Worm (Caenorhabditis elegans) whole organism, midembryonic: ENCODE results near the gene snr-6.

ENCODE experiments used
- T22C8.4 ChIP-seq: fragments of 200-800 bp; sonication (Bioruptor generic); IDR thresholded peaks from 2 replicates; pipeline ENCODE4 v1.3.6; 2022; ENCODE audit warnings: missing genetic modification characterization, missing compliant biosample characterization
- cog-1 ChIP-seq: sonication (generic microtip); optimal IDR thresholded peaks from 2 replicates; lab custom pipeline; 2016; ENCODE audit warnings: missing genetic modification characterization, missing compliant biosample characterization
- flt-1 ChIP-seq: fragments of 200-800 bp; sonication (Bioruptor generic); IDR thresholded peaks from 2 replicates; pipeline ENCODE4 v1.3.6; 2022; ENCODE audit warnings: missing genetic modification characterization, missing compliant biosample characterization
- klf-2 ChIP-seq: fragments of 200-800 bp; sonication (Bioruptor generic); conservative IDR thresholded peaks from 2 replicates; pipeline ENCODE4 v1.3.6; 2022; ENCODE audit warnings: missing genetic modification reagents, missing genetic modification characterization, missing compliant biosample characterization
- med-1 ChIP-seq: sonication (generic microtip); optimal IDR thresholded peaks from 2 replicates; lab custom pipeline; 2017; ENCODE audit warnings: missing genetic modification characterization, mild to moderate bottlenecking, missing compliant biosample characterization, antibody characterized with exemption, missing genetic modification reagents; ENCODE audit not compliant: insufficient read depth
- ref-1 ChIP-seq: fragments of 200-800 bp; sonication (Bioruptor generic); conservative IDR thresholded peaks from 2 replicates; pipeline ENCODE4 v1.3.6; 2022; ENCODE audit warnings: missing genetic modification reagents, missing genetic modification characterization, missing compliant biosample characterization
- tab-1 ChIP-seq: fragments of 200-800 bp; sonication (Bioruptor generic); IDR thresholded peaks from 2 replicates; pipeline ENCODE4 v1.3.6; 2022; ENCODE audit warnings: missing genetic modification characterization, missing compliant biosample characterization
- ztf-23 ChIP-seq: fragments of 200-800 bp; sonication (Bioruptor generic); IDR thresholded peaks from 2 replicates; pipeline ENCODE4 v1.3.6; 2022; ENCODE audit warnings: missing genetic modification reagents, missing genetic modification characterization, missing compliant biosample characterization
- ztf-29 ChIP-seq: fragments of 200-800 bp; sonication (Bioruptor generic); IDR thresholded peaks from 2 replicates; pipeline ENCODE4 v1.3.6; 2022; ENCODE audit warnings: missing genetic modification reagents, missing genetic modification characterization, missing compliant biosample characterization

The snr-6 gene

ce11 chrIII:12430209-12430608, 780 bp upstream of the snr-6 start, which contains the start of gene Y49E10.16:
Gene Y49E10.16, plus strand, starts transcription at chrIII:12430509.
- no peak for TF ChIP-seq klf-2 (GFP tag; lab: Robert Waterston, UW)

- TF ChIP-seq T22C8.4 (GFP tag; lab: Robert Waterston, UW) (no peak), cog-1 (no peak), med-1 (GFP tag; lab: Kevin White, UChicago) (no peak), ztf-23 (GFP tag; lab: Robert Waterston, UW) (no peak), ztf-29 (GFP tag; lab: Robert Waterston, UW) (no peak), ref-1 (GFP tag; lab: Robert Waterston, UW) (no peak), klf-2 (GFP tag; lab: Robert Waterston, UW) (no peak), flt-1 (GFP tag; lab: Robert Waterston, UW) (no peak), tab-1 (GFP tag; lab: Robert Waterston, UW) (no peak)
These were observed 554 bp downstream of the snr-6 start for ce11 chrIII:12428799-12429351.

ce11 chrIII:12428264-12428627, 1.2 kb downstream of the snr-6 start:
- TF ChIP-seq med-1 (GFP tag; lab: Kevin White, UChicago): no peak
- no peak for TF ChIP-seq ztf-29 (GFP tag; lab: Robert Waterston, UW)
- no peak for TF ChIP-seq flt-1 (GFP tag; lab: Robert Waterston, UW)
- no peak for TF ChIP-seq ztf-23 (GFP tag; lab: Robert Waterston, UW)

- no peak for TF ChIP-seq ztf-29 (GFP tag; lab: Robert Waterston, UW)
- TF ChIP-seq med-1 (GFP tag; lab: Kevin White, UChicago): no peak
- TF ChIP-seq klf-2 (GFP tag; lab: Robert Waterston, UW): no peak
- no peak for TF ChIP-seq tab-1 (GFP tag; lab: Robert Waterston, UW)
These were observed 1.7 kb downstream of the snr-6 start for ce11 chrIII:12427527-12428263.

- TF ChIP-seq ref-1 (GFP tag; lab: Robert Waterston, UW) (no peak), med-1 (GFP tag; lab: Kevin White, UChicago) (no peak), cog-1 (no peak)
These were observed 2.9 kb downstream of the snr-6 start, which contains the start of gene pie-1 for ce11 chrIII:12426558-12426957. Gene pie-1, plus strand, starts transcription at chrIII:12426893.

- no peak for TF ChIP-seq T22C8.4 (GFP tag; lab: Robert Waterston, UW)
- TF ChIP-seq ref-1 (GFP tag; lab: Robert Waterston, UW): no peak
- no peak for TF ChIP-seq cog-1
These were observed 3.5 kb downstream of the snr-6 start for ce11 chrIII:12425846-12426405.

ce11 chrIII:12424663-12425062, 4.8 kb downstream of the snr-6 start:
- TF ChIP-seq ref-1 (GFP tag; lab: Robert Waterston, UW) (no peak), cog-1 (no peak), med-1 (GFP tag; lab: Kevin White, UChicago) (no peak), flt-1 (GFP tag; lab: Robert Waterston, UW) (no peak), T22C8.4 (GFP tag; lab: Robert Waterston, UW) (no peak), ztf-23 (GFP tag; lab: Robert Waterston, UW) (no peak), tab-1 (GFP tag; lab: Robert Waterston, UW) (no peak), klf-2 (GFP tag; lab: Robert Waterston, UW) (no peak), ztf-29 (GFP tag; lab: Robert Waterston, UW) (no peak)

ce11 chrIII:12424066-12424465, 5.4 kb downstream of the snr-6 start:
- no peak for TF ChIP-seq flt-1 (GFP tag; lab: Robert Waterston, UW)
- no peak for TF ChIP-seq T22C8.4 (GFP tag; lab: Robert Waterston, UW)
- TF ChIP-seq med-1 (GFP tag; lab: Kevin White, UChicago): no peak
- TF ChIP-seq ztf-29 (GFP tag; lab: Robert Waterston, UW): no peak
- TF ChIP-seq cog-1: no peak
- TF ChIP-seq ref-1 (GFP tag; lab: Robert Waterston, UW): no peak
- TF ChIP-seq tab-1 (GFP tag; lab: Robert Waterston, UW): no peak
- TF ChIP-seq ztf-23 (GFP tag; lab: Robert Waterston, UW): no peak
- TF ChIP-seq klf-2 (GFP tag; lab: Robert Waterston, UW): no peak

ce11 chrIII:12421708-12422107, 7.7 kb downstream of the snr-6 start, which contains the start of gene tat-1:
Gene tat-1, minus strand, starts transcription at chrIII:12421718.
- no peak for TF ChIP-seq klf-2 (GFP tag; lab: Robert Waterston, UW)
- no peak for TF ChIP-seq T22C8.4 (GFP tag; lab: Robert Waterston, UW)
- no peak for TF ChIP-seq tab-1 (GFP tag; lab: Robert Waterston, UW)
- no peak for TF ChIP-seq med-1 (GFP tag; lab: Kevin White, UChicago)
- TF ChIP-seq cog-1: no peak
- TF ChIP-seq flt-1 (GFP tag; lab: Robert Waterston, UW): no peak
- no peak for TF ChIP-seq ref-1 (GFP tag; lab: Robert Waterston, UW)
- no peak for TF ChIP-seq ztf-29 (GFP tag; lab: Robert Waterston, UW)
- no peak for TF ChIP-seq ztf-23 (GFP tag; lab: Robert Waterston, UW)

- TF ChIP-seq ztf-23 (GFP tag; lab: Robert Waterston, UW): no peak
- TF ChIP-seq flt-1 (GFP tag; lab: Robert Waterston, UW): no peak
- no peak for TF ChIP-seq ref-1 (GFP tag; lab: Robert Waterston, UW)
- no peak for TF ChIP-seq cog-1
- no peak for TF ChIP-seq klf-2 (GFP tag; lab: Robert Waterston, UW)
- no peak for TF ChIP-seq med-1 (GFP tag; lab: Kevin White, UChicago)
- TF ChIP-seq ztf-29 (GFP tag; lab: Robert Waterston, UW): no peak
These were observed 9.2 kb downstream of the snr-6 start for ce11 chrIII:12420256-12420655.
